Fruit fly (Drosophila melanogaster): ENCODE data around the gene CG42233.

The CG42233 gene

dm6 chr3R:31776583-31777362 is 28.3 kb downstream of the CG42233 start, which contains the start of the genes CG2126 and faf (continued):
- TF ChIP-seq ftz-f1 (GFP tag; optimal IDR thresholded peaks at IDR 0.05) (no peak), TFAM (GFP tag; optimal IDR thresholded peaks at IDR 0.05) (no peak), nmo (GFP tag; optimal IDR thresholded peaks at IDR 0.05) (peak; percentile 88), sc (optimal IDR thresholded peaks at IDR 0.05) (no peak), sc (GFP tag; optimal IDR thresholded peaks at IDR 0.05) (peak; percentile 36), CG18476 (GFP tag; optimal IDR thresholded peaks at IDR 0.05) (peak; percentile 40), ERR (GFP tag; optimal IDR thresholded peaks at IDR 0.05) (no peak), cas (GFP tag; IDR thresholded peaks at IDR 0.05) (peak; percentile 60; the same call in 1 of the 2 replicates), danr (GFP tag; IDR thresholded peaks at IDR 0.05) (peak; percentile 61; the same call in 1 of the 2 replicates), cato (GFP tag; optimal IDR thresholded peaks at IDR 0.05; ENCODE audit: borderline replicate concordance) (peak; percentile 60), CG11723 (GFP tag; optimal IDR thresholded peaks at IDR 0.05) (peak; percentile 54), pho (GFP tag; optimal IDR thresholded peaks at IDR 0.05) (peak; percentile 65), pfk (GFP tag; optimal IDR thresholded peaks at IDR 0.05) (no peak), Taf1 (GFP tag; IDR thresholded peaks at IDR 0.05) (peak; percentile 57), fru (optimal IDR thresholded peaks at IDR 0.05) (no peak), Sin3A (optimal IDR thresholded peaks at IDR 0.05) (peak; percentile 17), phol (tag; optimal IDR thresholded peaks at IDR 0.05) (peak; percentile 90), CG11247 (GFP tag; IDR thresholded peaks at IDR 0.05) (peak; percentile 73), org-1 (GFP tag; optimal IDR thresholded peaks at IDR 0.05) (peak; percentile 11), CG7271 (tag; optimal IDR thresholded peaks at IDR 0.05) (peak; percentile 46), Sry-δ (GFP tag; optimal IDR thresholded peaks at IDR 0.05) (peak; percentile 40), CG10147 (GFP tag; optimal IDR thresholded peaks at IDR 0.05) (peak; percentile 60), CG13296 (GFP tag; optimal IDR thresholded peaks at IDR 0.05) (peak; percentile 76), CG18262 (tag; optimal IDR thresholded peaks at IDR 0.05) (peak; percentile 87), sens (GFP tag) (peak; percentile 83), hb (GFP tag; IDR thresholded peaks at IDR 0.05; ENCODE audit: partially characterized antibody) (no peak), tap (tag; optimal IDR thresholded peaks at IDR 0.05) (no peak), Bteb2 (GFP tag; optimal IDR thresholded peaks at IDR 0.05) (peak; percentile 41), CG10979 (tag; optimal IDR thresholded peaks at IDR 0.05) (peak; percentile 72), CG11398 (GFP tag; optimal IDR thresholded peaks at IDR 0.05) (no peak), caup (GFP tag; optimal IDR thresholded peaks at IDR 0.05; ENCODE audit: severe bottlenecking) (peak; percentile 73), CG1233 (GFP tag; optimal IDR thresholded peaks at IDR 0.05) (peak; percentile 71), CG12155 (GFP tag; optimal IDR thresholded peaks at IDR 0.05) (peak; percentile 75), Kr (GFP tag; optimal IDR thresholded peaks at IDR 0.05) (no peak), corto (GFP tag; optimal IDR thresholded peaks at IDR 0.05) (no peak), grn (GFP tag; optimal IDR thresholded peaks at IDR 0.05) (no peak), sisA (GFP tag; IDR thresholded peaks at IDR 0.05) (peak; percentile 64), Xrp1 (GFP tag; IDR thresholded peaks at IDR 0.05) (peak; percentile 77; the same call in 1 of the 2 replicates), CG31365 (tag; optimal IDR thresholded peaks at IDR 0.05) (no peak), tin (GFP tag; optimal IDR thresholded peaks at IDR 0.05) (peak; percentile 82), CG15514 (GFP tag; optimal IDR thresholded peaks at IDR 0.05) (peak; percentile 99), gt (GFP tag; IDR thresholded peaks at IDR 0.05) (peak; percentile 31; the same call in 1 of the 2 replicates), zfh1 (GFP tag; IDR thresholded peaks at IDR 0.05) (peak; percentile 72; the same call in 2 of the 3 replicates), dm (GFP tag; optimal IDR thresholded peaks at IDR 0.05) (peak; percentile 11), CG8944 (GFP tag; optimal IDR thresholded peaks at IDR 0.05) (peak; percentile 31), mld (GFP tag; IDR thresholded peaks at IDR 0.05; ENCODE audit: partially characterized antibody) (no peak), HLHmδ (GFP tag; optimal IDR thresholded peaks at IDR 0.05) (no peak), pb (GFP tag; optimal IDR thresholded peaks at IDR 0.05) (no peak), CG9817 (tag; optimal IDR thresholded peaks at IDR 0.05) (peak; percentile 84), CG32532 (GFP tag; IDR thresholded peaks at IDR 0.05) (peak; percentile 82)

Data from whole organism, embryonic.